Worm (Caenorhabditis elegans) whole organism, L4 larva: ENCODE measurements around the gene ZK688.12.

ENCODE experiments used
- F10B5.3 ChIP-seq: sonication (generic microtip); optimal IDR thresholded peaks from 2 replicates; lab custom pipeline; 2016; ENCODE audit warnings: mild to moderate bottlenecking, missing genetic modification characterization, missing compliant biosample characterization
- Y5F2A.4 ChIP-seq: fragments of 200-800 bp; sonication (Bioruptor generic); optimal IDR thresholded peaks from 2 replicates; lab custom pipeline; 2018; ENCODE audit warnings: mild to moderate bottlenecking, missing genetic modification characterization, missing compliant biosample characterization
- Y75B8A.6 ChIP-seq: fragments of 200-800 bp; sonication (Bioruptor generic); IDR thresholded peaks from 2 replicates; pipeline ENCODE4 v1.3.6; 2022; ENCODE audit warnings: missing genetic modification reagents, missing genetic modification characterization, missing compliant biosample characterization
- aha-1 ChIP-seq: fragments of 150-350 bp; peaks from one replicate; lab custom pipeline; 2014; ENCODE audit warnings: missing biosample characterization, missing genetic modification characterization
- daf-16 ChIP-seq, 3 experiments: sonication (generic microtip); optimal IDR thresholded peaks; 2 replicates each; lab custom pipeline; 2016 to 2017; ENCODE audit warnings: missing genetic modification characterization in 3 of 3, missing genetic modification reagents in 3 of 3, mild to moderate bottlenecking in 2 of 3, missing compliant biosample characterization in 2 of 3, missing biosample characterization in 1 of 3, moderate library complexity in 1 of 3
- dve-1 ChIP-seq: sonication (generic microtip); optimal IDR thresholded peaks from 2 replicates; lab custom pipeline; 2017; ENCODE audit warnings: antibody characterized with exemption, mild to moderate bottlenecking, missing genetic modification characterization, missing compliant biosample characterization; ENCODE audit not compliant: insufficient read depth
- egl-43 ChIP-seq: fragments of 200-800 bp; sonication (Bioruptor generic); IDR thresholded peaks from 2 replicates; pipeline ENCODE4 v1.3.6; 2022; ENCODE audit warnings: missing genetic modification reagents, missing genetic modification characterization, missing compliant biosample characterization
- hif-1 ChIP-seq, 2 experiments: sonication (generic microtip); optimal IDR thresholded peaks; 2 replicates each; lab custom pipeline; 2016 to 2017; ENCODE audit warnings: missing compliant biosample characterization in 2 of 2, missing genetic modification characterization in 2 of 2, missing genetic modification reagents in 2 of 2, missing genotype in 2 of 2, mild to moderate bottlenecking in 1 of 2
- hlh-30 ChIP-seq: sonication (generic microtip); optimal IDR thresholded peaks from 2 replicates; lab custom pipeline; 2017; ENCODE audit warnings: antibody characterized with exemption, mild to moderate bottlenecking, missing genetic modification characterization, missing compliant biosample characterization; ENCODE audit not compliant: insufficient read depth
- lin-15B ChIP-seq: fragments of 150-350 bp; sonication (generic microtip); optimal IDR thresholded peaks from 3 replicates; lab custom pipeline; 2014; ENCODE audit warnings: missing biosample characterization, missing genetic modification characterization
- lin-29 ChIP-seq: fragments of 200-800 bp; sonication (Bioruptor generic); IDR thresholded peaks from 2 replicates; pipeline ENCODE4 v1.3.6; 2022; ENCODE audit warnings: missing genetic modification reagents, missing genetic modification characterization, missing compliant biosample characterization
- lir-3 ChIP-seq: sonication (generic microtip); optimal IDR thresholded peaks from 2 replicates; lab custom pipeline; 2016; ENCODE audit warnings: mild to moderate bottlenecking, missing genetic modification characterization, missing compliant biosample characterization
- mdt-29 ChIP-seq: fragments of 200-800 bp; sonication (Bioruptor generic); IDR thresholded peaks from 2 replicates; pipeline ENCODE4 v1.3.6; 2022; ENCODE audit warnings: missing genetic modification reagents, missing genetic modification characterization, missing compliant biosample characterization
- mep-1 ChIP-seq: fragments of 150-350 bp; sonication (generic microtip); optimal IDR thresholded peaks from 3 replicates; lab custom pipeline; 2014; ENCODE audit warnings: missing biosample characterization, missing genetic modification characterization
- mxl-3 ChIP-seq: fragments of 200-800 bp; sonication (Bioruptor generic); optimal IDR thresholded peaks from 2 replicates; lab custom pipeline; 2018; ENCODE audit warnings: mild to moderate bottlenecking, missing genetic modification characterization, missing compliant biosample characterization
- nhr-102 ChIP-seq: sonication (generic microtip); optimal IDR thresholded peaks from 2 replicates; lab custom pipeline; 2016; ENCODE audit warnings: mild to moderate bottlenecking, missing genetic modification characterization, moderate library complexity, missing compliant biosample characterization
- nhr-28 ChIP-seq: fragments of 150-350 bp; optimal IDR thresholded peaks from 2 replicates; lab custom pipeline; 2014; ENCODE audit warnings: missing biosample characterization, missing genetic modification characterization
- nhr-42 ChIP-seq: fragments of 200-800 bp; sonication (Bioruptor generic); IDR thresholded peaks from 2 replicates; pipeline ENCODE4 v1.3.6; 2022; ENCODE audit warnings: missing genetic modification characterization, missing compliant biosample characterization
- nhr-48 ChIP-seq: sonication (generic microtip); optimal IDR thresholded peaks from 2 replicates; lab custom pipeline; 2016; ENCODE audit warnings: mild to moderate bottlenecking, missing genetic modification characterization, missing compliant biosample characterization
- nhr-77 ChIP-seq: fragments of 150-350 bp; optimal IDR thresholded peaks from 2 replicates; lab custom pipeline; 2014; ENCODE audit warnings: missing biosample characterization, missing genetic modification characterization
- pqm-1 ChIP-seq: sonication (generic microtip); optimal IDR thresholded peaks from 2 replicates; lab custom pipeline; 2017; ENCODE audit warnings: missing biosample characterization, missing genetic modification characterization
- saeg-2 ChIP-seq: fragments of 200-800 bp; sonication (Bioruptor generic); IDR thresholded peaks from 2 replicates; pipeline ENCODE4 v1.3.6; 2022; ENCODE audit warnings: missing genetic modification reagents, missing genetic modification characterization, missing compliant biosample characterization
- tra-1 ChIP-seq: fragments of 200-800 bp; sonication (Bioruptor generic); IDR thresholded peaks from 2 replicates; pipeline ENCODE4 v1.3.6; 2022; ENCODE audit warnings: missing genetic modification reagents, missing genetic modification characterization, missing compliant biosample characterization
- zfp-2 ChIP-seq: sonication (generic microtip); optimal IDR thresholded peaks from 2 replicates; lab custom pipeline; 2016; ENCODE audit warnings: mild to moderate bottlenecking, missing genetic modification characterization, missing compliant biosample characterization
- zip-11 ChIP-seq: fragments of 200-800 bp; sonication (Bioruptor generic); IDR thresholded peaks from 2 replicates; pipeline ENCODE4 v1.3.6; 2022; ENCODE audit warnings: missing genetic modification characterization, missing compliant biosample characterization
- ztf-11 ChIP-seq: fragments of 150-350 bp; optimal IDR thresholded peaks from 2 replicates; lab custom pipeline; 2014; ENCODE audit warnings: missing biosample characterization, missing genetic modification characterization

Gene ZK688.12

ce11 chrIII:7866189-7866588 lies 47.2 kb downstream of the ZK688.12 start, which contains the start of gene cup-4:
cup-4 (plus strand) TSS chrIII:7866489.
- TF ChIP-seq mep-1 (tag; lab: Kevin White, UChicago) (no peak), Y5F2A.4 (no peak), Y75B8A.6 (no peak), mdt-29 (GFP tag; lab: Robert Waterston, UW) (no peak), zfp-2 (tag; lab: Kevin White, UChicago) (no peak), dve-1 (tag; lab: Kevin White, UChicago) (no peak)

- TF ChIP-seq ztf-11 = no peak
- TF ChIP-seq hlh-30 (tag; lab: Kevin White, UChicago) = no peak
- TF ChIP-seq lir-3 (tag; lab: Kevin White, UChicago) = no peak
- TF ChIP-seq nhr-77 (tag; lab: Kevin White, UChicago) = peak; percentile 16
- TF ChIP-seq lin-29 (GFP tag; lab: Robert Waterston, UW) = no peak
- TF ChIP-seq aha-1 (tag; lab: Kevin White, UChicago) = peak; percentile 31
- TF ChIP-seq zip-11 (GFP tag; lab: Robert Waterston, UW) = no peak
- TF ChIP-seq pqm-1 = peak; percentile 1
- TF ChIP-seq egl-43 (GFP tag; lab: Robert Waterston, UW) = no peak
- no peak for TF ChIP-seq hif-1 (tag; optimal IDR thresholded peaks at IDR 0.05; lab: Kevin White, UChicago)
- TF ChIP-seq mxl-3 (GFP tag; lab: Kevin White, UChicago) = no peak
- TF ChIP-seq nhr-28 (tag; lab: Kevin White, UChicago) = peak; percentile 44
- no peak for TF ChIP-seq F10B5.3 (tag; lab: Kevin White, UChicago)
- TF ChIP-seq nhr-102 (tag; lab: Kevin White, UChicago) = no peak
- TF ChIP-seq nhr-42 (GFP tag; lab: Robert Waterston, UW) = no peak
- TF ChIP-seq daf-16 (GFP tag; optimal IDR thresholded peaks at IDR 0.05; lab: Kevin White, UChicago) = no peak
- TF ChIP-seq daf-16 (tag; optimal IDR thresholded peaks at IDR 0.05; lab: Kevin White, UChicago) = no peak
- TF ChIP-seq nhr-48 (tag; lab: Kevin White, UChicago) = no peak
- no peak for TF ChIP-seq tra-1 (GFP tag; lab: Robert Waterston, UW)
- TF ChIP-seq lin-15B (tag; lab: Kevin White, UChicago) = no peak
- TF ChIP-seq saeg-2 (GFP tag; lab: Robert Waterston, UW) = no peak
Observed at ce11 chrIII:7865238-7865761, 48.1 kb downstream of the ZK688.12 start, which contains the start of gene slc-17.3. slc-17.3 (minus strand) TSS chrIII:7865288.
